Fruit fly (Drosophila melanogaster) whole organism, pupa: ENCODE data around the gene Coq4.

Experiments used
- CG10348 ChIP-seq: fragments of 200-800 bp; sonication (Bioruptor generic); IDR thresholded peaks from 2 replicates; pipeline ENCODE4 v1.3.6; 2022; ENCODE audit warnings: missing biosample characterization, missing genetic modification characterization
- CG15710 ChIP-seq: fragments of 200-800 bp; sonication (Bioruptor generic); optimal IDR thresholded peaks from 2 replicates; lab custom pipeline; 2018; ENCODE audit warnings: missing biosample characterization, mild to moderate bottlenecking, missing genetic modification characterization, moderate library complexity
- CG17806 ChIP-seq: fragments of 200-800 bp; sonication (Bioruptor generic); optimal IDR thresholded peaks from 2 replicates; lab custom pipeline; 2018; ENCODE audit warnings: missing biosample characterization, mild to moderate bottlenecking, missing genetic modification characterization, moderate library complexity
- CG32121 ChIP-seq: fragments of 200-800 bp; sonication (Bioruptor generic); IDR thresholded peaks from 2 replicates; pipeline ENCODE4 v1.3.6; 2022; ENCODE audit warnings: missing biosample characterization, missing genetic modification characterization
- CG9948 ChIP-seq: fragments of 200-800 bp; sonication (Bioruptor generic); optimal IDR thresholded peaks from 2 replicates; lab custom pipeline; 2018; ENCODE audit warnings: missing biosample characterization, mild to moderate bottlenecking, missing genetic modification characterization, moderate library complexity
- EcR ChIP-seq: fragments of 200-800 bp; sonication (Bioruptor generic); optimal IDR thresholded peaks from 3 replicates; lab custom pipeline; 2019; ENCODE audit warnings: missing biosample characterization, missing genetic modification characterization, mild to moderate bottlenecking, moderate library complexity, missing genetic modification reagents
- Pif1A ChIP-seq: fragments of 200-800 bp; sonication (Bioruptor generic); optimal IDR thresholded peaks from 3 replicates; lab custom pipeline; 2016; ENCODE audit warnings: missing biosample characterization, missing genetic modification characterization
- Snoo ChIP-seq: fragments of 200-800 bp; sonication (Bioruptor generic); optimal IDR thresholded peaks from 3 replicates; lab custom pipeline; 2017; ENCODE audit warnings: missing biosample characterization, mild to moderate bottlenecking, missing genetic modification characterization, inconsistent platforms
- fd96Ca ChIP-seq: fragments of 200-800 bp; sonication (Bioruptor generic); IDR thresholded peaks from 3 replicates; pipeline ENCODE4 v1.3.6; 2022; ENCODE audit warnings: missing biosample characterization, missing genetic modification characterization
- rn ChIP-seq: fragments of 200-800 bp; sonication (Bioruptor generic); IDR thresholded peaks from 2 replicates; pipeline ENCODE4 v1.3.6; 2022; ENCODE audit warnings: missing biosample characterization, missing genetic modification characterization

DNA sequence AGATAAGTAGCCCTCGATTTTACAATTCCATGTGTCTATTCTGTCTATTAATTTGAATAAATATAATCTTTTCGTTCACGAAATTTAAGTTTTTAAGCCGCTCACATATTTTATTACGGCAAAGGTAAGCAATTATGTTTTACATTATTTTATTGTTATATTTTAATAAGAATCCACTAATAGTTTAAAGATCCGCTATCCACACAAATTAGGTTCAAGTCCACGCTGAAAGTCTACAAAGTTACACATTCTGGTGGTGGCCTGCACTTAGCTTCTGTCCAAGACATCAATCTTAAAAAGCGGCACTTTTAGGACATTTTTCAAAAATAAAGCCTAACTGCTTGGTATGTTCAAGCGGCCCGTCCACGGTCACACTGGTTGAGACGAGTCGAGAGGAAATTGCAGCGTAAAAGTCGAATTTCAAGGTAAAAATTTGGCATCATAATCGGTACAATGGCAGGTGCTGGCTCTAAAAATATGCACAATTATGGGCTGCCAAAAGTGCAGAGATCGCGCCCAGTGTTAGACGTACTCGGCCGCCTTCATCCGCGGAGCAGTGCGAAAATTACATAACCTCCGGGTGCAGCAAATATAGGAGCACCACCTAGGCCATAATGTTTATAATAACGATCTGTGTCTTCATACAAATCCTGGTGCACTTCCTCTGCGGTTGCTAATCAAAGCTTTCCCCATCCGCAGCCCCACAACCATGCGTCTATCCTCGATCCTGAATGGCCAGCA lies 41.5 kb upstream of the Coq4 start, which contains the start of the genes UQCR-Q and CG46525:
- TF ChIP-seq Pif1A (GFP tag; lab: Kevin White, UChicago), result no peak
- no peak for TF ChIP-seq fd96Ca (GFP tag; lab: Robert Waterston, UW)
- TF ChIP-seq CG32121 (GFP tag; lab: Robert Waterston, UW), result no peak
- TF ChIP-seq CG17806 (tag; lab: Kevin White, UChicago), result no peak
- no peak for TF ChIP-seq CG9948 (tag; lab: Kevin White, UChicago)
- TF ChIP-seq rn (GFP tag; lab: Robert Waterston, UW), result no peak
- TF ChIP-seq Snoo, result no peak
- no peak for TF ChIP-seq CG15710 (tag; lab: Kevin White, UChicago)
- TF ChIP-seq EcR (GFP tag; lab: Kevin White, UChicago), result no peak
- TF ChIP-seq CG10348, result no peak
